Worm (Caenorhabditis elegans) whole organism, L3 larva: ENCODE data around the gene T28F3.11.

Experiments used
- ceh-28 ChIP-seq: fragments of 150-350 bp; optimal IDR thresholded peaks from 2 replicates; lab custom pipeline; 2014; ENCODE audit warnings: missing biosample characterization, missing genetic modification reagents, missing genetic modification characterization
- egl-27 ChIP-seq: sonication (generic microtip); optimal IDR thresholded peaks from 4 replicates; lab custom pipeline; 2017; ENCODE audit warnings: missing biosample characterization, missing genetic modification reagents, missing genetic modification characterization
- elt-3 ChIP-seq, 3 experiments: fragments of 150-350 bp in 1 of 3; sonication (generic microtip) in 2 of 3; optimal IDR thresholded peaks; 2 replicates in 2 of 3; 4 replicates in 1 of 3; lab custom pipeline; 2014 to 2017; ENCODE audit warnings: missing biosample characterization in 3 of 3, missing genetic modification characterization in 3 of 3
- nfya-1 ChIP-seq: sonication (generic microtip); optimal IDR thresholded peaks from 2 replicates; lab custom pipeline; 2017; ENCODE audit warnings: missing genetic modification characterization, mild to moderate bottlenecking, missing compliant biosample characterization, antibody characterized with exemption, moderate library complexity; ENCODE audit not compliant: insufficient read depth
- nhr-11 ChIP-seq: fragments of 150-350 bp; optimal IDR thresholded peaks from 2 replicates; lab custom pipeline; 2014; ENCODE audit warnings: missing biosample characterization, missing genetic modification characterization
- nhr-23 ChIP-seq: fragments of 150-350 bp; optimal IDR thresholded peaks from 2 replicates; lab custom pipeline; 2014; ENCODE audit warnings: missing biosample characterization, missing genetic modification reagents, missing genetic modification characterization
- nhr-237 ChIP-seq: fragments of 150-350 bp; optimal IDR thresholded peaks from 2 replicates; lab custom pipeline; 2014; ENCODE audit warnings: missing biosample characterization, missing genetic modification characterization
- nhr-28 ChIP-seq: fragments of 150-350 bp; optimal IDR thresholded peaks from 2 replicates; lab custom pipeline; 2014; ENCODE audit warnings: missing biosample characterization, missing genetic modification characterization
- nhr-76 ChIP-seq: fragments of 150-350 bp; sonication (generic microtip); optimal IDR thresholded peaks from 5 replicates; lab custom pipeline; 2014; ENCODE audit warnings: missing biosample characterization, missing genetic modification characterization
- tbx-2 ChIP-seq: sonication (generic microtip); optimal IDR thresholded peaks from 2 replicates; lab custom pipeline; 2016; ENCODE audit warnings: mild to moderate bottlenecking, missing genetic modification characterization, missing compliant biosample characterization
- unc-39 ChIP-seq: sonication (generic microtip); optimal IDR thresholded peaks from 4 replicates; lab custom pipeline; 2017; ENCODE audit warnings: missing biosample characterization, missing genetic modification characterization
- unc-62 ChIP-seq: fragments of 150-350 bp; sonication (generic microtip); optimal IDR thresholded peaks from 4 replicates; lab custom pipeline; 2014; ENCODE audit warnings: missing biosample characterization, missing genetic modification reagents, missing genetic modification characterization

- TF ChIP-seq ceh-28 (tag; lab: Kevin White, UChicago) (no peak), nfya-1 (tag; lab: Kevin White, UChicago) (no peak), egl-27 (no peak), unc-62 (GFP tag; lab: Kevin White, UChicago) (no peak), nhr-76 (tag; lab: Kevin White, UChicago) (no peak), unc-39 (no peak), nhr-11 (tag; lab: Kevin White, UChicago) (no peak), nhr-23 (no peak), tbx-2 (tag; lab: Kevin White, UChicago) (no peak), nhr-237 (no peak), nhr-28 (tag; lab: Kevin White, UChicago) (no peak), elt-3 (tag; optimal IDR thresholded peaks at IDR 0.05; lab: Kevin White, UChicago) (no peak)
Measured at ce11 chrIV:17320445-17320844, 29.0 kb upstream of the T28F3.11 start, which contains the start of gene C49C3.4.
